Fruit fly (Drosophila melanogaster): ENCODE measurements around the gene Sema1a.

DNA sequence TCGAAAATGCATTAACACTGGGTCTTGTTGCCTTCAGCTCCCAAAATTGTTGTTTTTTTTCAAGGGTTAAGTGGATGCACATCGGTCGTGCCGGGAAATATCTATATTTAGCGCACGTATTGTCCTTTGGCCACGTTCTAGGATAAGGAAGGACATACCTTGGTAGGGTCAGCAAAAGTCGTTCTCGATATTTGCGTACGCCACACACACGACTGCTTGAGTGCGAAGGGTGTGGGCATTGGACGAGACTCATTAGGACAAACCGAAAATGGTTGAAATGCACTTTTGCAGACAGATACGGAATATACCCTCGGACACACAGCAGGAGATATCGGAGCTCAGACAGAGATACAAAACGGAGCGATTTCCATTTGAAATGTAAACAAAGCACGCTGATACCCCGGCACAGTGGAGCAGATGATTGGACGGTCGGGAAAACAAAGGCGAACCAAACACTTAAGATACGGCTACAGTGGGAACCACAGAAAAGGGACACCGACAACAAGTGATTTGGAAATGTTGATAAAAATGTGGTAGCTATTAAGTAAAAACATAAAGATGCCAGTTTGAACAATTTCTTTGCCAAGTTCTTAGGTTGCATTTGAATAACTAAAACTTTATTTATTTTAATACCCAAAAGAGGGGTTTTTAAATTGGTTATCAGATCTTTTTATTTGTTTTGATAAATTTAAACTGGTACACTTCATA, 3.6 kb downstream of the Sema1a start:
- TF ChIP-seq CTCF (optimal IDR thresholded peaks at IDR 0.05): no peak
- no peak for TF ChIP-seq CG8478 (optimal IDR thresholded peaks at IDR 0.05)

Data from S2 (cell line).